Fruit fly (Drosophila melanogaster) whole organism, wandering third instar larva: ENCODE measurements around the gene Rpn1.

Experiments
- Abd-B ChIP-seq: fragments of >200 bp; optimal IDR thresholded peaks from 2 replicates; lab custom pipeline; 2017; ENCODE audit warnings: missing biosample characterization, missing genetic modification characterization
- CG9705 ChIP-seq: fragments of 200-800 bp; sonication (Bioruptor generic); optimal IDR thresholded peaks from 2 replicates; lab custom pipeline; 2018; ENCODE audit warnings: missing biosample characterization, mild to moderate bottlenecking, missing genetic modification characterization
- CrebA ChIP-seq: fragments of 200-800 bp; sonication (Bioruptor generic); optimal IDR thresholded peaks from 2 replicates; lab custom pipeline; 2016; ENCODE audit warnings: missing biosample characterization, mild to moderate bottlenecking, missing genetic modification characterization, borderline replicate concordance
- Dif ChIP-seq: fragments of 200-275, 200-300 bp; sonication (Bioruptor generic); optimal IDR thresholded peaks from 2 replicates; lab custom pipeline; 2018; ENCODE audit warnings: missing biosample characterization, missing genetic modification characterization; ENCODE audit not compliant: partially characterized antibody
- GATAd ChIP-seq: sonication (Bioruptor generic); optimal IDR thresholded peaks from 2 replicates; lab custom pipeline; 2016; ENCODE audit warnings: missing biosample characterization, missing genetic modification characterization
- HLH106 ChIP-seq: fragments of 200-800 bp; optimal IDR thresholded peaks from 3 replicates; lab custom pipeline; 2019; ENCODE audit warnings: missing biosample characterization, mild to moderate bottlenecking, missing genetic modification characterization, moderate library complexity
- Hnf4 ChIP-seq: fragments of 200-800 bp; sonication (Bioruptor generic); optimal IDR thresholded peaks from 2 replicates; lab custom pipeline; 2016; ENCODE audit warnings: missing biosample characterization, mild to moderate bottlenecking, missing genetic modification characterization
- Hr78 ChIP-seq: fragments of >200 bp; optimal IDR thresholded peaks from 2 replicates; lab custom pipeline; 2017; ENCODE audit warnings: missing biosample characterization, missing genetic modification characterization
- Hr83 ChIP-seq: fragments of 200-300 bp; sonication (Bioruptor generic); optimal IDR thresholded peaks from 2 replicates; lab custom pipeline; 2016; ENCODE audit warnings: missing biosample characterization, mild to moderate bottlenecking, missing genetic modification characterization, moderate library complexity; ENCODE audit not compliant: poor library complexity, severe bottlenecking
- Mio ChIP-seq: sonication (Bioruptor generic); optimal IDR thresholded peaks from 2 replicates; lab custom pipeline; 2016; ENCODE audit warnings: missing biosample characterization, missing genetic modification characterization
- N ChIP-seq: fragments of >200 bp; optimal IDR thresholded peaks from 2 replicates; lab custom pipeline; 2018; ENCODE audit warnings: missing biosample characterization, missing external identifiers, missing genetic modification characterization
- OdsH ChIP-seq: fragments of 200-800 bp; sonication (Bioruptor generic); optimal IDR thresholded peaks from 2 replicates; lab custom pipeline; 2016; ENCODE audit warnings: missing biosample characterization, mild to moderate bottlenecking, missing genetic modification characterization
- Rel ChIP-seq, 2 experiments: fragments of 200-800 bp; sonication (Bioruptor generic) in 1 of 2; optimal IDR thresholded peaks; 2 replicates in 1 of 2; 3 replicates in 1 of 2; lab custom pipeline; 2016 to 2019; ENCODE audit warnings: mild to moderate bottlenecking in 2 of 2, missing biosample characterization in 2 of 2, missing genetic modification characterization in 2 of 2, moderate library complexity in 1 of 2
- Sp1 ChIP-seq: fragments of 200-800 bp; sonication (Bioruptor generic); optimal IDR thresholded peaks from 3 replicates; lab custom pipeline; 2019; ENCODE audit warnings: missing biosample characterization, mild to moderate bottlenecking, missing genetic modification characterization, moderate library complexity
- Vsx2 ChIP-seq: fragments of 200-300, 225-300 bp; sonication (Bioruptor generic); optimal IDR thresholded peaks from 2 replicates; lab custom pipeline; 2018; ENCODE audit warnings: missing biosample characterization, missing genetic modification characterization; ENCODE audit not compliant: partially characterized antibody
- br ChIP-seq: fragments of 200-800 bp; sonication (Bioruptor generic); optimal IDR thresholded peaks from 2 replicates; lab custom pipeline; 2016; ENCODE audit warnings: missing biosample characterization, missing genetic modification characterization
- brk ChIP-seq: fragments of 200-800 bp; sonication (Bioruptor generic); optimal IDR thresholded peaks from 2 replicates; lab custom pipeline; 2016; ENCODE audit warnings: missing biosample characterization, mild to moderate bottlenecking, missing genetic modification characterization
- dl ChIP-seq, 2 experiments: fragments of 175-275, 200-275 bp in 1 of 2; fragments of 200-275 bp in 1 of 2; sonication (Bioruptor generic); optimal IDR thresholded peaks; lab custom pipeline; 2018; ENCODE audit warnings: mild to moderate bottlenecking in 2 of 2, missing biosample characterization in 2 of 2, missing genetic modification characterization in 2 of 2, moderate library complexity in 2 of 2; ENCODE audit not compliant: partially characterized antibody in 2 of 2, insufficient read depth in 1 of 2
- dmrt93B ChIP-seq: fragments of 200-800 bp; sonication (Bioruptor generic); optimal IDR thresholded peaks from 2 replicates; lab custom pipeline; 2018; ENCODE audit warnings: missing biosample characterization, mild to moderate bottlenecking, missing genetic modification characterization
- dsf ChIP-seq: sonication (Bioruptor generic); optimal IDR thresholded peaks from 2 replicates; lab custom pipeline; 2016; ENCODE audit warnings: missing biosample characterization, missing genetic modification characterization, borderline replicate concordance
- foxo ChIP-seq, 2 experiments: fragments of 200-800 bp; sonication (Bioruptor generic); optimal IDR thresholded peaks; 2 replicates in 1 of 2; 3 replicates in 1 of 2; lab custom pipeline; 2016 to 2017; ENCODE audit warnings: missing biosample characterization in 2 of 2, missing genetic modification characterization in 2 of 2
- fru ChIP-seq: fragments of 200-800 bp; sonication (Bioruptor generic); optimal IDR thresholded peaks from 3 replicates; lab custom pipeline; 2016; ENCODE audit warnings: missing biosample characterization, mild to moderate bottlenecking, missing genetic modification characterization
- h ChIP-seq: fragments of 200-800 bp; sonication (Bioruptor generic); optimal IDR thresholded peaks from 3 replicates; lab custom pipeline; 2016; ENCODE audit warnings: missing biosample characterization, mild to moderate bottlenecking, missing genetic modification characterization
- lola ChIP-seq: fragments of >200 bp; optimal IDR thresholded peaks from 2 replicates; lab custom pipeline; 2017; ENCODE audit warnings: missing biosample characterization, missing genetic modification characterization
- pan ChIP-seq: fragments of >200 bp; optimal IDR thresholded peaks from 2 replicates; lab custom pipeline; 2017
- psq ChIP-seq: fragments of 200-800 bp; sonication (Bioruptor generic); optimal IDR thresholded peaks from 3 replicates; lab custom pipeline; 2017; ENCODE audit warnings: missing biosample characterization, mild to moderate bottlenecking, missing genetic modification characterization, moderate library complexity
- rgr ChIP-seq: fragments of 200-800 bp; sonication (Bioruptor generic); optimal IDR thresholded peaks from 3 replicates; lab custom pipeline; 2016; ENCODE audit warnings: missing biosample characterization, mild to moderate bottlenecking, missing genetic modification characterization
- sage ChIP-seq: fragments of 200-800 bp; sonication (Bioruptor generic); optimal IDR thresholded peaks from 2 replicates; lab custom pipeline; 2016; ENCODE audit warnings: missing biosample characterization, mild to moderate bottlenecking, missing genetic modification characterization
- sv ChIP-seq: fragments of 200-800 bp; sonication (Bioruptor generic); optimal IDR thresholded peaks from 3 replicates; lab custom pipeline; 2016; ENCODE audit warnings: missing biosample characterization, missing genetic modification characterization
- tai ChIP-seq: sonication (Bioruptor generic); optimal IDR thresholded peaks from 2 replicates; lab custom pipeline; 2016; ENCODE audit warnings: missing biosample characterization, missing genetic modification characterization
- usp ChIP-seq: fragments of >200 bp; optimal IDR thresholded peaks from 2 replicates; lab custom pipeline; 2017; ENCODE audit warnings: missing biosample characterization, missing genetic modification characterization
- woc ChIP-seq: sonication (Bioruptor generic); optimal IDR thresholded peaks from 2 replicates; lab custom pipeline; 2016; ENCODE audit warnings: missing biosample characterization, mild to moderate bottlenecking, missing genetic modification characterization

The Rpn1 gene

DNA sequence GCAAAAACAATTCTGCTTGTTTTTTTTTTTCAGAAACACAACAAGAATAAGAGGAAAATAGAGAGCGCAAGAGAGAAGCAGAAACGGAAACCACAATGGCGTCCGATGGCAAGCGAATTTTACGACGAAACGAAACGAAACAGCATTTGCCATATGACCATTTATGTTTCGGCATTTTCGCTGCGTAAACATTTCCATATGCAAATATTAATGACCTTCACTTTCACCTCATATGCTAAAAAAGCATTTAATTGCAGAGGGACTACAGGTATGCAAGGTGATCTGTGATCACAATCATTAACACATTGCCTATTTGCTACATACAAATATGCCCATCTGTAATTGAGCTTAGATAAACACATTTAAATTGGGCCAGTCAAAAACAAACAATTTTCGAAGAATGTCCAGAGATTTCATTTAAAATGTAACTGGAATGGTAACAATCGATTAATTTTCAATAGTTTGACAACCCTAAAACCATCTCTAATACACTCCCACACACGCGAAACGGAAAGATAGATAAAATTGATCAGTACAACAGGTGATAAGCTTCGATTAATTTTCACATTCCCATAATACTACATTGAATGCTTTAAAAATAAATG lies 8.6 kb upstream of the Rpn1 start:
- TF ChIP-seq fru (GFP tag; lab: Kevin White, UChicago) (no peak), dmrt93B (GFP tag; lab: Kevin White, UChicago) (no peak), Vsx2 (GFP tag; lab: Kevin White, UChicago) (no peak), Abd-B (no peak), CrebA (GFP tag; lab: Kevin White, UChicago) (no peak), OdsH (GFP tag; lab: Kevin White, UChicago) (no peak), brk (GFP tag; lab: Kevin White, UChicago) (no peak), woc (GFP tag; lab: Kevin White, UChicago) (no peak), foxo (GFP tag; optimal IDR thresholded peaks at IDR 0.05; lab: Kevin White, UChicago) (no peak), sv (GFP tag; lab: Kevin White, UChicago) (no peak), Mio (no peak), br (no peak), Hr78 (GFP tag; lab: Kevin White, UChicago) (no peak), Sp1 (GFP tag; lab: Kevin White, UChicago) (no peak), sage (GFP tag; lab: Kevin White, UChicago) (no peak), GATAd (GFP tag; lab: Kevin White, UChicago) (no peak), Dif (no peak), rgr (GFP tag; lab: Kevin White, UChicago) (no peak), usp (GFP tag; lab: Kevin White, UChicago) (no peak), pan (lab: Kevin White, UChicago) (no peak)

dm6 chr3L:19906780-19907705 lies 7.8 kb upstream of the Rpn1 start:
- TF ChIP-seq br: peak; percentile 33
- TF ChIP-seq fru (GFP tag; lab: Kevin White, UChicago): peak; percentile 10
- peak; percentile 64 for TF ChIP-seq h (GFP tag; lab: Kevin White, UChicago)
- TF ChIP-seq Rel (GFP tag; optimal IDR thresholded peaks at IDR 0.05; lab: Kevin White, UChicago): peak; percentile 44
- TF ChIP-seq Rel (tag; optimal IDR thresholded peaks at IDR 0.05; lab: Kevin White, UChicago): peak; percentile 84
- no peak for TF ChIP-seq lola
- peak in 1 of 2 experiments; percentile 55 for TF ChIP-seq dl (GFP tag; optimal IDR thresholded peaks at IDR 0.05; lab: Kevin White, UChicago; ENCODE audit: insufficient read depth in 1 of 2, partially characterized antibody in 2 of 2)
- TF ChIP-seq Hnf4: peak; percentile 25
- peak; percentile 4 for TF ChIP-seq Dif
- TF ChIP-seq dmrt93B (GFP tag; lab: Kevin White, UChicago): no peak
- peak; percentile 53 for TF ChIP-seq OdsH (GFP tag; lab: Kevin White, UChicago)
- TF ChIP-seq Hr83 (GFP tag; lab: Kevin White, UChicago): peak; percentile 64
- TF ChIP-seq usp (GFP tag; lab: Kevin White, UChicago): no peak
- peak; percentile 41 for TF ChIP-seq rgr (GFP tag; lab: Kevin White, UChicago)
- peak; percentile 22 for TF ChIP-seq Sp1 (GFP tag; lab: Kevin White, UChicago)
- TF ChIP-seq foxo (GFP tag; optimal IDR thresholded peaks at IDR 0.05; lab: Kevin White, UChicago): peak in 1 of 2 experiments; percentile 19
- peak; percentile 14 for TF ChIP-seq psq
- TF ChIP-seq HLH106: peak; percentile 34
- no peak for TF ChIP-seq dsf (GFP tag; lab: Kevin White, UChicago)

dm6 chr3L:19907706-19908070 lies 7.2 kb upstream of the Rpn1 start:
- TF ChIP-seq brk (GFP tag; lab: Kevin White, UChicago): no peak
- no peak for TF ChIP-seq N
- no peak for TF ChIP-seq rgr (GFP tag; lab: Kevin White, UChicago)
- no peak for TF ChIP-seq CrebA (GFP tag; lab: Kevin White, UChicago)
- TF ChIP-seq CG9705 (GFP tag; lab: Kevin White, UChicago): no peak
- TF ChIP-seq tai (GFP tag; lab: Kevin White, UChicago): no peak
- TF ChIP-seq dl (GFP tag; optimal IDR thresholded peaks at IDR 0.05; lab: Kevin White, UChicago; ENCODE audit: insufficient read depth in 1 of 2, partially characterized antibody in 2 of 2): no peak
- TF ChIP-seq dmrt93B (GFP tag; lab: Kevin White, UChicago): no peak
- no peak for TF ChIP-seq Hr78 (GFP tag; lab: Kevin White, UChicago)
- TF ChIP-seq psq: no peak
- TF ChIP-seq Hnf4: no peak
